Worm (Caenorhabditis elegans) whole organism, L2 larva: ENCODE measurements around the gene T07F12.1.

Source experiments
- C34F6.9 ChIP-seq: fragments of 150-350 bp; optimal IDR thresholded peaks from 2 replicates; lab custom pipeline; 2014; ENCODE audit warnings: missing biosample characterization, missing genetic modification characterization
- R02D3.7 ChIP-seq: fragments of 150-350 bp; optimal IDR thresholded peaks from 2 replicates; lab custom pipeline; 2014; ENCODE audit warnings: missing biosample characterization, missing genetic modification characterization
- Y55F3AM.14 ChIP-seq: fragments of 200-800 bp; sonication (Bioruptor generic); optimal IDR thresholded peaks from 2 replicates; lab custom pipeline; 2018; ENCODE audit warnings: mild to moderate bottlenecking, missing genetic modification characterization, missing compliant biosample characterization
- ZK546.5 ChIP-seq: sonication (generic microtip); optimal IDR thresholded peaks from 2 replicates; lab custom pipeline; 2017; ENCODE audit warnings: missing biosample characterization, missing genetic modification characterization
- aly-2 ChIP-seq: fragments of 150-350 bp; optimal IDR thresholded peaks from 2 replicates; lab custom pipeline; 2014; ENCODE audit warnings: missing biosample characterization, missing genetic modification characterization
- ama-1 ChIP-seq: fragments of 150-350 bp; optimal IDR thresholded peaks from 2 replicates; lab custom pipeline; 2018; ENCODE audit warnings: inconsistent platforms
- blmp-1 ChIP-seq: sonication (generic microtip); optimal IDR thresholded peaks from 2 replicates; lab custom pipeline; 2017; ENCODE audit warnings: missing genetic modification characterization, mild to moderate bottlenecking, missing compliant biosample characterization, antibody characterized with exemption, moderate library complexity; ENCODE audit not compliant: insufficient read depth
- ceh-16 ChIP-seq: fragments of 150-350 bp; optimal IDR thresholded peaks from 2 replicates; lab custom pipeline; 2014; ENCODE audit warnings: missing biosample characterization, missing genetic modification characterization
- crh-2 ChIP-seq: sonication (generic microtip); optimal IDR thresholded peaks from 2 replicates; lab custom pipeline; 2017; ENCODE audit warnings: missing biosample characterization, missing genetic modification characterization
- dmd-4 ChIP-seq: sonication (generic microtip); optimal IDR thresholded peaks from 2 replicates; lab custom pipeline; 2017; ENCODE audit warnings: missing biosample characterization, missing genetic modification characterization
- egl-27 ChIP-seq: sonication (generic microtip); optimal IDR thresholded peaks from 3 replicates; lab custom pipeline; 2017; ENCODE audit warnings: missing biosample characterization, missing genetic modification reagents, missing genetic modification characterization
- elt-1 ChIP-seq: fragments of 150-350 bp; optimal IDR thresholded peaks from 2 replicates; lab custom pipeline; 2014; ENCODE audit warnings: missing biosample characterization, missing genetic modification characterization
- elt-3 ChIP-seq: sonication (generic microtip); optimal IDR thresholded peaks from 2 replicates; lab custom pipeline; 2017; ENCODE audit warnings: missing biosample characterization, missing genetic modification characterization
- fos-1 ChIP-seq: fragments of 150-350 bp; optimal IDR thresholded peaks from 2 replicates; lab custom pipeline; 2014; ENCODE audit warnings: missing biosample characterization, missing genetic modification characterization
- gmeb-1 ChIP-seq: fragments of 150-350 bp; optimal IDR thresholded peaks from 2 replicates; lab custom pipeline; 2014; ENCODE audit warnings: missing biosample characterization, missing genetic modification characterization
- lin-11 ChIP-seq: fragments of 150-350 bp; sonication (generic microtip); optimal IDR thresholded peaks from 2 replicates; lab custom pipeline; 2014; ENCODE audit warnings: missing biosample characterization, missing genetic modification characterization, inconsistent platforms, mixed read lengths
- lin-39 ChIP-seq: fragments of 150-350 bp; optimal IDR thresholded peaks from 2 replicates; lab custom pipeline; 2014; ENCODE audit warnings: missing biosample characterization, missing genetic modification reagents, missing genetic modification characterization
- lsy-2 ChIP-seq, 2 experiments: fragments of 150-350 bp in 1 of 2; sonication (generic microtip) in 1 of 2; optimal IDR thresholded peaks; 2 replicates each; lab custom pipeline; 2014 to 2017; ENCODE audit warnings: missing biosample characterization in 2 of 2, missing genetic modification characterization in 2 of 2
- mab-5 ChIP-seq: fragments of 150-350 bp; optimal IDR thresholded peaks from 2 replicates; lab custom pipeline; 2014; ENCODE audit warnings: missing biosample characterization, missing genetic modification characterization
- mbf-1 ChIP-seq: sonication (generic microtip); optimal IDR thresholded peaks from 2 replicates; lab custom pipeline; 2017; ENCODE audit warnings: missing biosample characterization, missing genetic modification characterization
- nhr-10 ChIP-seq: sonication (generic microtip); optimal IDR thresholded peaks from 2 replicates; lab custom pipeline; 2017; ENCODE audit warnings: missing biosample characterization, missing genetic modification characterization
- nhr-11 ChIP-seq: fragments of 150-350 bp; optimal IDR thresholded peaks from 2 replicates; lab custom pipeline; 2014; ENCODE audit warnings: missing biosample characterization, missing genetic modification characterization
- nhr-21 ChIP-seq: fragments of 150-350 bp; optimal IDR thresholded peaks from 2 replicates; lab custom pipeline; 2014; ENCODE audit warnings: missing biosample characterization, missing genetic modification characterization
- nhr-25 ChIP-seq: fragments of 150-350 bp; sonication (generic microtip); optimal IDR thresholded peaks from 3 replicates; lab custom pipeline; 2014; ENCODE audit warnings: missing biosample characterization, missing genetic modification characterization
- nhr-6 ChIP-seq: fragments of 150-350 bp; optimal IDR thresholded peaks from 2 replicates; lab custom pipeline; 2014; ENCODE audit warnings: missing biosample characterization, missing genetic modification characterization
- peb-1 ChIP-seq: fragments of 150-350 bp; optimal IDR thresholded peaks from 2 replicates; lab custom pipeline; 2014; ENCODE audit warnings: missing biosample characterization, missing genetic modification characterization
- sem-4 ChIP-seq: fragments of 150-350 bp; optimal IDR thresholded peaks from 2 replicates; lab custom pipeline; 2014; ENCODE audit warnings: missing biosample characterization, missing genetic modification reagents, missing genetic modification characterization
- skn-1 ChIP-seq: sonication (generic microtip); optimal IDR thresholded peaks from 2 replicates; lab custom pipeline; 2017; ENCODE audit warnings: missing biosample characterization, missing genetic modification characterization
- sma-3 ChIP-seq: sonication (generic microtip); optimal IDR thresholded peaks from 2 replicates; lab custom pipeline; 2016; ENCODE audit warnings: missing genetic modification reagents, missing genetic modification characterization, missing compliant biosample characterization
- sma-9 ChIP-seq, 2 experiments: fragments of 150-350 bp in 1 of 2; sonication (generic microtip) in 1 of 2; optimal IDR thresholded peaks; 2 replicates each; lab custom pipeline; 2014 to 2016; ENCODE audit warnings: missing genetic modification characterization in 2 of 2, mild to moderate bottlenecking in 1 of 2, missing biosample characterization in 1 of 2, missing compliant biosample characterization in 1 of 2, missing genetic modification reagents in 1 of 2, moderate library complexity in 1 of 2
- unc-39 ChIP-seq: fragments of 150-350 bp; optimal IDR thresholded peaks from 2 replicates; lab custom pipeline; 2014; ENCODE audit warnings: missing biosample characterization, missing genetic modification characterization
- unc-55 ChIP-seq: fragments of 150-350 bp; sonication (generic microtip); optimal IDR thresholded peaks from 3 replicates; lab custom pipeline; 2014; ENCODE audit warnings: missing biosample characterization, missing genetic modification reagents, missing genetic modification characterization
- unc-62 ChIP-seq: fragments of 150-350 bp; optimal IDR thresholded peaks from 2 replicates; lab custom pipeline; 2014; ENCODE audit warnings: missing biosample characterization, missing genetic modification reagents, missing genetic modification characterization
- zag-1 ChIP-seq: fragments of 150-350 bp; optimal IDR thresholded peaks from 2 replicates; lab custom pipeline; 2014; ENCODE audit warnings: missing biosample characterization, missing genetic modification characterization
- ztf-4 ChIP-seq: fragments of 150-350 bp; optimal IDR thresholded peaks from 2 replicates; lab custom pipeline; 2014; ENCODE audit warnings: missing biosample characterization, missing genetic modification characterization

The T07F12.1 gene

ce11 chrX:4900685-4901084 is 6.8 kb downstream of the T07F12.1 start, which contains the start of gene T07F12.4:
Gene T07F12.4 (minus strand): TSS chrX:4900814.
- TF ChIP-seq ztf-4 (tag; lab: Kevin White, UChicago) = no peak
- TF ChIP-seq nhr-6 (tag; lab: Kevin White, UChicago) = no peak
- no peak for TF ChIP-seq ama-1 (lab: Kevin White, UChicago)
- TF ChIP-seq mab-5 = no peak
- no peak for TF ChIP-seq egl-27 (tag; lab: Kevin White, UChicago)
- no peak for TF ChIP-seq sem-4 (tag; lab: Kevin White, UChicago)
- no peak for TF ChIP-seq aly-2 (tag; lab: Kevin White, UChicago)
- TF ChIP-seq dmd-4 = no peak
- TF ChIP-seq skn-1 (tag; lab: Kevin White, UChicago) = no peak
- TF ChIP-seq Y55F3AM.14 = no peak
- TF ChIP-seq, all 48 proteins: peak for 0

ce11 chrX:4901974-4902373 is 8.1 kb downstream of the T07F12.1 start:
- TF ChIP-seq gmeb-1 (tag; lab: Kevin White, UChicago) (no peak), C34F6.9 (tag; lab: Kevin White, UChicago) (no peak), mab-5 (no peak), zag-1 (peak; percentile 26), nhr-11 (tag; lab: Kevin White, UChicago) (no peak), sma-9 (GFP tag; optimal IDR thresholded peaks at IDR 0.05; lab: Kevin White, UChicago) (peak; percentile 17), sma-9 (tag; optimal IDR thresholded peaks at IDR 0.05; lab: Kevin White, UChicago) (no peak), mbf-1 (tag; lab: Kevin White, UChicago) (no peak), elt-1 (tag; lab: Kevin White, UChicago) (no peak), dmd-4 (no peak)

- TF ChIP-seq nhr-10 (no peak), mab-5 (no peak), ztf-4 (tag; lab: Kevin White, UChicago) (no peak), sma-9 (GFP tag; optimal IDR thresholded peaks at IDR 0.05; lab: Kevin White, UChicago) (no peak), sma-9 (tag; optimal IDR thresholded peaks at IDR 0.05; lab: Kevin White, UChicago) (no peak), unc-39 (tag; lab: Kevin White, UChicago) (no peak), lin-11 (tag; lab: Kevin White, UChicago) (no peak), R02D3.7 (tag; lab: Kevin White, UChicago) (no peak), ceh-16 (tag; lab: Kevin White, UChicago) (no peak), dmd-4 (no peak), elt-3 (tag; lab: Kevin White, UChicago) (no peak), unc-62 (no peak), skn-1 (tag; lab: Kevin White, UChicago) (no peak), peb-1 (tag; lab: Kevin White, UChicago) (no peak), lin-39 (tag; lab: Kevin White, UChicago) (no peak), egl-27 (tag; lab: Kevin White, UChicago) (no peak), nhr-21 (tag; lab: Kevin White, UChicago) (no peak), blmp-1 (tag; lab: Kevin White, UChicago) (no peak), C34F6.9 (tag; lab: Kevin White, UChicago) (no peak), unc-55 (no peak)
- TF ChIP-seq, all 48 proteins: peak for 0
These were observed 8.5 kb downstream of the T07F12.1 start for ce11 chrX:4902376-4902775.

- TF ChIP-seq nhr-6 (tag; lab: Kevin White, UChicago) (no peak), ZK546.5 (tag; lab: Kevin White, UChicago) (no peak), C34F6.9 (tag; lab: Kevin White, UChicago) (no peak), crh-2 (peak; percentile 25), fos-1 (tag; lab: Kevin White, UChicago) (peak; percentile 81), unc-39 (tag; lab: Kevin White, UChicago) (no peak), aly-2 (tag; lab: Kevin White, UChicago) (no peak)
- TF ChIP-seq, all 48 proteins: peak for 2
These were observed 11.9 kb downstream of the T07F12.1 start, which contains the start of gene K05B2.2 for ce11 chrX:4905804-4906203. Gene K05B2.2 (plus strand): TSS chrX:4906081.

ce11 chrX:4911287-4911876 is 17.5 kb downstream of the T07F12.1 start:
- peak; percentile 26 for TF ChIP-seq nhr-25 (tag; lab: Kevin White, UChicago)
- TF ChIP-seq sma-3 (GFP tag; lab: Kevin White, UChicago) = peak; percentile 33
- TF ChIP-seq lsy-2 (tag; optimal IDR thresholded peaks at IDR 0.05; lab: Kevin White, UChicago) = no peak
- peak; percentile 38 for TF ChIP-seq sma-9 (GFP tag; optimal IDR thresholded peaks at IDR 0.05; lab: Kevin White, UChicago)
- no peak for TF ChIP-seq sma-9 (tag; optimal IDR thresholded peaks at IDR 0.05; lab: Kevin White, UChicago)
